Worm (Caenorhabditis elegans) whole organism, L3 larva: Measurements from ENCODE around the gene srw-134.

Experiments
- R02D3.7 ChIP-seq: fragments of 150-350 bp; optimal IDR thresholded peaks from 2 replicates; lab custom pipeline; 2014; ENCODE audit warnings: missing biosample characterization, missing genetic modification characterization
- aly-2 ChIP-seq: fragments of 150-350 bp; optimal IDR thresholded peaks from 2 replicates; lab custom pipeline; 2014; ENCODE audit warnings: missing biosample characterization, missing genetic modification characterization
- ceh-16 ChIP-seq: sonication (generic microtip); optimal IDR thresholded peaks from 2 replicates; lab custom pipeline; 2017; ENCODE audit warnings: missing biosample characterization, missing genetic modification characterization
- ceh-28 ChIP-seq: fragments of 150-350 bp; optimal IDR thresholded peaks from 2 replicates; lab custom pipeline; 2014; ENCODE audit warnings: missing biosample characterization, missing genetic modification reagents, missing genetic modification characterization
- ceh-82 ChIP-seq: fragments of 150-350 bp; optimal IDR thresholded peaks from 2 replicates; lab custom pipeline; 2014; ENCODE audit warnings: missing biosample characterization, missing genetic modification characterization
- daf-12 ChIP-seq: fragments of 150-350 bp; optimal IDR thresholded peaks from 2 replicates; lab custom pipeline; 2014; ENCODE audit warnings: missing biosample characterization, missing genetic modification reagents, missing genetic modification characterization
- egl-27 ChIP-seq: sonication (generic microtip); optimal IDR thresholded peaks from 4 replicates; lab custom pipeline; 2017; ENCODE audit warnings: missing biosample characterization, missing genetic modification reagents, missing genetic modification characterization
- egl-5 ChIP-seq: fragments of 150-350 bp; optimal IDR thresholded peaks from 2 replicates; lab custom pipeline; 2017; ENCODE audit warnings: missing biosample characterization, missing genetic modification reagents, missing genetic modification characterization, inconsistent platforms
- elt-1 ChIP-seq: fragments of 150-350 bp; optimal IDR thresholded peaks from 2 replicates; lab custom pipeline; 2014; ENCODE audit warnings: missing biosample characterization, missing genetic modification characterization
- elt-3 ChIP-seq, 3 experiments: fragments of 150-350 bp in 1 of 3; sonication (generic microtip) in 2 of 3; optimal IDR thresholded peaks; 2 replicates in 2 of 3; 4 replicates in 1 of 3; lab custom pipeline; 2014 to 2017; ENCODE audit warnings: missing biosample characterization in 3 of 3, missing genetic modification characterization in 3 of 3
- eor-1 ChIP-seq, 2 experiments: fragments of 150-350 bp; optimal IDR thresholded peaks; 2 replicates each; lab custom pipeline; 2014 to 2018; ENCODE audit warnings: missing biosample characterization in 2 of 2, missing genetic modification characterization in 2 of 2
- fos-1 ChIP-seq: fragments of 150-350 bp; optimal IDR thresholded peaks from 2 replicates; lab custom pipeline; 2014; ENCODE audit warnings: missing biosample characterization, missing genetic modification characterization
- hmg-11 ChIP-seq: sonication (generic microtip); optimal IDR thresholded peaks from 2 replicates; lab custom pipeline; 2016; ENCODE audit warnings: missing genetic modification characterization, missing compliant biosample characterization
- jun-1 ChIP-seq: fragments of 150-350 bp; optimal IDR thresholded peaks from 2 replicates; lab custom pipeline; 2014; ENCODE audit warnings: missing biosample characterization, missing genetic modification reagents, missing genetic modification characterization
- lin-39 ChIP-seq: fragments of 150-350 bp; optimal IDR thresholded peaks from 2 replicates; lab custom pipeline; 2018; ENCODE audit warnings: missing biosample characterization, missing genetic modification reagents, missing genetic modification characterization
- lsy-12 ChIP-seq: sonication (generic microtip); optimal IDR thresholded peaks from 2 replicates; lab custom pipeline; 2016; ENCODE audit warnings: mild to moderate bottlenecking, missing genetic modification characterization, missing compliant biosample characterization
- mdl-1 ChIP-seq: fragments of 150-350 bp; optimal IDR thresholded peaks from 2 replicates; lab custom pipeline; 2014; ENCODE audit warnings: missing biosample characterization, missing genetic modification characterization
- mml-1 ChIP-seq: fragments of 150-350 bp; sonication (generic microtip); optimal IDR thresholded peaks from 3 replicates; lab custom pipeline; 2014; ENCODE audit warnings: missing biosample characterization, missing genetic modification characterization
- nfya-1 ChIP-seq: sonication (generic microtip); optimal IDR thresholded peaks from 2 replicates; lab custom pipeline; 2017; ENCODE audit warnings: missing genetic modification characterization, mild to moderate bottlenecking, missing compliant biosample characterization, antibody characterized with exemption, moderate library complexity; ENCODE audit not compliant: insufficient read depth
- nhr-11 ChIP-seq: fragments of 150-350 bp; optimal IDR thresholded peaks from 2 replicates; lab custom pipeline; 2014; ENCODE audit warnings: missing biosample characterization, missing genetic modification characterization
- nhr-12 ChIP-seq: fragments of 150-350 bp; optimal IDR thresholded peaks from 2 replicates; lab custom pipeline; 2014; ENCODE audit warnings: missing biosample characterization, missing genetic modification characterization
- nhr-23 ChIP-seq: fragments of 150-350 bp; optimal IDR thresholded peaks from 2 replicates; lab custom pipeline; 2014; ENCODE audit warnings: missing biosample characterization, missing genetic modification reagents, missing genetic modification characterization
- nhr-25 ChIP-seq: sonication (generic microtip); optimal IDR thresholded peaks from 2 replicates; lab custom pipeline; 2017; ENCODE audit warnings: missing biosample characterization, missing genetic modification characterization
- nhr-28 ChIP-seq: fragments of 150-350 bp; optimal IDR thresholded peaks from 2 replicates; lab custom pipeline; 2014; ENCODE audit warnings: missing biosample characterization, missing genetic modification characterization
- nhr-67 ChIP-seq: fragments of 150-350 bp; optimal IDR thresholded peaks from 2 replicates; lab custom pipeline; 2014; ENCODE audit warnings: missing biosample characterization, missing genetic modification characterization
- pqm-1 ChIP-seq: fragments of 150-350 bp; optimal IDR thresholded peaks from 2 replicates; lab custom pipeline; 2017; ENCODE audit warnings: missing biosample characterization, missing genetic modification characterization, inconsistent platforms
- sea-2 ChIP-seq: fragments of 150-350 bp; sonication (generic microtip); optimal IDR thresholded peaks from 4 replicates; lab custom pipeline; 2014; ENCODE audit warnings: missing biosample characterization, missing genetic modification reagents, missing genetic modification characterization
- snpc-4 ChIP-seq: fragments of 150-350 bp; optimal IDR thresholded peaks from 2 replicates; lab custom pipeline; 2014; ENCODE audit warnings: missing biosample characterization, missing genetic modification characterization
- unc-62 ChIP-seq: fragments of 150-350 bp; sonication (generic microtip); optimal IDR thresholded peaks from 4 replicates; lab custom pipeline; 2014; ENCODE audit warnings: missing biosample characterization, missing genetic modification reagents, missing genetic modification characterization
- zag-1 ChIP-seq: fragments of 150-350 bp; optimal IDR thresholded peaks from 2 replicates; lab custom pipeline; 2014; ENCODE audit warnings: missing biosample characterization, missing genetic modification characterization
- ztf-11 ChIP-seq: fragments of 150-350 bp; optimal IDR thresholded peaks from 2 replicates; lab custom pipeline; 2014; ENCODE audit warnings: missing biosample characterization, missing genetic modification characterization
- ztf-4 ChIP-seq: fragments of 150-350 bp; optimal IDR thresholded peaks from 2 replicates; lab custom pipeline; 2014; ENCODE audit warnings: missing biosample characterization, missing genetic modification characterization

Gene srw-134

DNA sequence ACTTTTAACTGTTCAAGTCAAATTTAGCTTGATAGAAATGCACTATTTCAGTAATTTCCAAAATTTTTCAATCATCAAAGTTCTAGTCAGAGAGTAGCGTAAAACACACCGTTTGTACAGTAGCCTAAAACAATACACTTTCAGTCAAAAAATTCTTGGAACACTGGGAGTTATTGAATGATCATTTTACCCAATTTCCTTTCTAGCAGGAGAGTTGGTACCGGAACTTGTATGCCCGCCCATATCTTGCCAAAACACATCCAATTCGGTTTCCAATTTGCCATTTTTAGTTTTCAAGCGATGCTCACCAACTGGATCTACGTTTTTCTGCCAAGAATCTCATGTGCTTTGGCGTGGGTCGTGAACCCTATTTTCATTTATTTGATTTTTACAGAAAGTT lies 8.1 kb downstream of the srw-134 start, which contains the start of gene srj-39:
Gene srj-39 (plus strand): TSS at position 301 of the 400 bp plus-strand sequence.
- TF ChIP-seq elt-1 (no peak), ztf-4 (tag; lab: Kevin White, UChicago) (no peak), jun-1 (tag; lab: Kevin White, UChicago) (no peak), ceh-16 (no peak), daf-12 (tag; lab: Kevin White, UChicago) (no peak), egl-5 (no peak), sea-2 (GFP tag; lab: Kevin White, UChicago) (no peak)

DNA sequence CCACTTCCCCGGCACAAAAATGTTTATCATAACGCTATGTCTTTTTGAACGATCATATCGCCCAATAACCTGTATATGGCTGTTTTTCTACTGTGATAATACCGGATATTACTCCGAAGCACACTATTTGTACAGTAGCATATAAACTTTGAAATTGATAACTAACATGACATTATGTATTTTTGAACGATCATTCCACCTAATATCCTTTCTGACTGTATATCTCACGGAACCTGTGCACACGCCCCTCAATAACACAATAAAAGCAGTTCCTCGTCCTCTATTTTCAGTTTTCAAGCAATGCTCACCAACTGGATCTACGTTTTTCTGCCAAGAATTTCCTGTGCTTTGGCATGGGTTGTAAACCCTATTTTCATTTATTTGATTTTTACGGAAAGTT lies 10.8 kb downstream of the srw-134 start, which contains the start of gene srj-40:
Gene srj-40 (plus strand): TSS at position 301 of the 400 bp plus-strand sequence.
- TF ChIP-seq ceh-16 (no peak), eor-1 (tag; optimal IDR thresholded peaks at IDR 0.05; lab: Kevin White, UChicago) (no peak), mml-1 (tag; lab: Kevin White, UChicago) (no peak), hmg-11 (tag; lab: Kevin White, UChicago) (no peak), ztf-4 (tag; lab: Kevin White, UChicago) (no peak), R02D3.7 (no peak), nhr-12 (tag; lab: Kevin White, UChicago) (no peak), elt-3 (tag; optimal IDR thresholded peaks at IDR 0.05; lab: Kevin White, UChicago) (no peak), jun-1 (tag; lab: Kevin White, UChicago) (no peak), ceh-82 (tag; lab: Kevin White, UChicago) (no peak), nhr-11 (tag; lab: Kevin White, UChicago) (no peak), ztf-11 (tag; lab: Kevin White, UChicago) (no peak), lsy-12 (tag; lab: Kevin White, UChicago) (no peak), unc-62 (GFP tag; lab: Kevin White, UChicago) (no peak), nhr-25 (tag; lab: Kevin White, UChicago) (no peak), aly-2 (no peak)
- TF ChIP-seq, all 47 proteins: peak for 0

DNA sequence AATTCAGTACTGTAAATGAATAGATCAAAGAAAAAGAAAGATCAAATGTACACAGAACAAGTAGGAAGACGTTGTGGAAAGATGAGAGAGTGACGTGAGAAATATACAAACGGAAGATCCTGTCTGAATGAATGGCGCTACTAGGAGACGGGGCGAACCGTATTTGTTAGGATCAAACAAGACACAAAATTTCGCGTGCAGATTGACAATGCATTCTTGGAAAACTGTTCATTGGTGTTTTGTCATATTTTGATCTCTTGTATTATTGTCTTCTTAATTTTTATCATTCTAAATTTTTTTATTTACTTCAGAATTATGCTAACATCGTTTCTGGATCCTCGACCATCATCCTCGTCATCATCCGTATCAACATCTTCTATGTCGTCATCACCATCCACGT lies 17.7 kb downstream of the srw-134 start, which contains the start of gene nhr-181:
Gene nhr-181 (plus strand): TSS at position 301 of the 400 bp plus-strand sequence.
- TF ChIP-seq ztf-4 (tag; lab: Kevin White, UChicago) = no peak

DNA sequence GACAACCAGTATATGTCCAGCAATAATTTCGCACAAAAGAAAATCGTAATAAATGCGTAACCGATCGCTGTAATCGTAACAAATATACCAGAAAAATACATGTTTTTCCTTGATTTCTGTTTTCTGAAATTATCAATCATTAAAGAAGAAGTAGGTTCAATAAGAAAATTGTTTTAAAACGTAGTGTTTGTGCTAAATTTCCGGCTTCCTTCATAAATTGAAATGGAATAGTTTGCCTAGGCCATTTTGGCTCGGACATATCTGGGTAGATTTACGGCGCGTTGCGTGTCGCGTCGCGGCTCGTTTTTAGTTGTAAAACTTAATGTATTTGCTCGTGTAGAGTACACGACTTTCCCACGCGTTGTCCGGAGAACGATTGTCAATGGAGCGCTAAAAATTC lies 29.5 kb downstream of the srw-134 start, which contains the start of gene F38H12.5:
Gene F38H12.5 (minus strand): TSS at position 101 of the 400 bp plus-strand sequence.
- no peak for TF ChIP-seq lin-39
- TF ChIP-seq nhr-25 (tag; lab: Kevin White, UChicago) = no peak
- TF ChIP-seq elt-1 = no peak
- no peak for TF ChIP-seq ztf-4 (tag; lab: Kevin White, UChicago)
- no peak for TF ChIP-seq nfya-1
- TF ChIP-seq snpc-4 (tag; lab: Kevin White, UChicago) = no peak
- TF ChIP-seq jun-1 (tag; lab: Kevin White, UChicago) = no peak
- TF ChIP-seq daf-12 (tag; lab: Kevin White, UChicago) = no peak
- no peak for TF ChIP-seq eor-1 (tag; optimal IDR thresholded peaks at IDR 0.05; lab: Kevin White, UChicago)
- TF ChIP-seq ceh-16 = no peak
- no peak for TF ChIP-seq ceh-28 (tag; lab: Kevin White, UChicago)
- TF ChIP-seq nhr-11 (tag; lab: Kevin White, UChicago) = no peak
- no peak for TF ChIP-seq zag-1
- no peak for TF ChIP-seq R02D3.7
- TF ChIP-seq nhr-23 (tag; lab: Kevin White, UChicago) = no peak
- TF ChIP-seq elt-3 (tag; optimal IDR thresholded peaks at IDR 0.05; lab: Kevin White, UChicago) = no peak

DNA sequence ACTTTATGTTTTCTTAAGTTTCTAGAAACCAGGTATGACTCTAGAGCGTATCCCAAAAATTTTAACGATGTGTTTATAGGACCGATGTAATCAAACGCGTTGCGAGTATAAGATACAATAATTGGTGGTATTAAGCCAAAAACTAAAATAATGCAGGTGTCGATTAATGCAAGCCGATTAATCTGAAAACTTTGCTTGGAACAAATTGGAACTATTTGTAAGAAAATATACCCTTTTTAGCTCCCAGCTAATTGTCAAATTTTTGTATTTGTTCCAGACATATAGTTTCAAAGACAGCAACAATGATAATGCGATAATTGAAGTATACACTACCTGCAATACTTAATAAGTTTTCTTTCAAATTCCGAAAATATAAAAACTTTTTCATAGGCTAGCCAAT lies 31.1 kb downstream of the srw-134 start, which contains the start of gene srh-211:
Gene srh-211 (minus strand): TSS at position 101 of the 400 bp plus-strand sequence.
- TF ChIP-seq unc-62 (GFP tag; lab: Kevin White, UChicago) (no peak), nhr-67 (tag; lab: Kevin White, UChicago) (no peak), lsy-12 (tag; lab: Kevin White, UChicago) (no peak), pqm-1 (no peak), ztf-4 (tag; lab: Kevin White, UChicago) (no peak), egl-5 (no peak), ceh-28 (tag; lab: Kevin White, UChicago) (no peak), nhr-23 (tag; lab: Kevin White, UChicago) (no peak), nhr-28 (tag; lab: Kevin White, UChicago) (no peak), lin-39 (no peak), nhr-25 (tag; lab: Kevin White, UChicago) (no peak), fos-1 (tag; lab: Kevin White, UChicago) (no peak), mdl-1 (tag; lab: Kevin White, UChicago) (no peak), hmg-11 (tag; lab: Kevin White, UChicago) (no peak), egl-27 (no peak), eor-1 (tag; optimal IDR thresholded peaks at IDR 0.05; lab: Kevin White, UChicago) (no peak), elt-3 (tag; optimal IDR thresholded peaks at IDR 0.05; lab: Kevin White, UChicago) (no peak)
